Worm (Caenorhabditis elegans) whole organism, L4/young adult: ENCODE data around the gene F36G9.3.

Source experiments
- W03F9.2 ChIP-seq: fragments of 150-350 bp; optimal IDR thresholded peaks from 2 replicates; lab custom pipeline; 2014; ENCODE audit warnings: missing biosample characterization, missing genetic modification characterization
- him-1 ChIP-seq: sonication (generic microtip); optimal IDR thresholded peaks from 2 replicates; lab custom pipeline; 2016; ENCODE audit warnings: missing genotype, missing genetic modification reagents, missing genetic modification characterization, missing compliant biosample characterization

DNA sequence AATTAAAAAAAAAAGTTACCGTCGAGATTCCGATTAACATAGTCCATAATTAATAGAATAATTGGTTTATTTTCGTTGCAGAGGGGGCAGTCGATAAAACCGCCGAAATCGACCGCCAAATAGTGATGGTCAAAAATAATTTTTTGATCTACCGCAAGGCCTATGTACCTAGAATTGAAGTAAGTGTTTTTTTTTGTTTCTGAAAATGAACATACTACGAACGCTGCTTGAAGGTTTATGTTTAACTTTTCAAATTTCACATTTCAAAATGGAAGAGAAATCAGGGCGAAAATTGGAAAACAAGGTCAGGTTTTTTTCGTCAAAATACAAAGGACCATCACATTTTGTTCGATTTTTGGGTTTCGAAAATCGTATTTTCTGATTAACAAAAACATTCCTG, 28.9 kb upstream of the F36G9.3 start, which contains the start of gene pzf-1:
- TF ChIP-seq W03F9.2 (tag; lab: Kevin White, UChicago) (no peak), him-1 (tag; lab: Kevin White, UChicago) (no peak)
